Fruit fly (Drosophila melanogaster) whole organism, wandering third instar larva: ENCODE data around the gene CG18675.

Experiments
- Abd-B ChIP-seq: fragments of >200 bp; optimal IDR thresholded peaks from 2 replicates; lab custom pipeline; 2017; ENCODE audit warnings: missing biosample characterization, missing genetic modification characterization
- CG9705 ChIP-seq: fragments of 200-800 bp; sonication (Bioruptor generic); optimal IDR thresholded peaks from 2 replicates; lab custom pipeline; 2018; ENCODE audit warnings: missing biosample characterization, mild to moderate bottlenecking, missing genetic modification characterization
- CrebA ChIP-seq: fragments of 200-800 bp; sonication (Bioruptor generic); optimal IDR thresholded peaks from 2 replicates; lab custom pipeline; 2016; ENCODE audit warnings: missing biosample characterization, mild to moderate bottlenecking, missing genetic modification characterization, borderline replicate concordance
- Dfd ChIP-seq: fragments of >200 bp; optimal IDR thresholded peaks from 2 replicates; lab custom pipeline; 2017; ENCODE audit warnings: missing biosample characterization, missing genetic modification characterization
- Dif ChIP-seq: fragments of 200-275, 200-300 bp; sonication (Bioruptor generic); optimal IDR thresholded peaks from 2 replicates; lab custom pipeline; 2018; ENCODE audit warnings: missing biosample characterization, missing genetic modification characterization; ENCODE audit not compliant: partially characterized antibody
- GATAd ChIP-seq: sonication (Bioruptor generic); optimal IDR thresholded peaks from 2 replicates; lab custom pipeline; 2016; ENCODE audit warnings: missing biosample characterization, missing genetic modification characterization
- HLH106 ChIP-seq: fragments of 200-800 bp; optimal IDR thresholded peaks from 3 replicates; lab custom pipeline; 2019; ENCODE audit warnings: missing biosample characterization, mild to moderate bottlenecking, missing genetic modification characterization, moderate library complexity
- Hnf4 ChIP-seq: fragments of 200-800 bp; sonication (Bioruptor generic); optimal IDR thresholded peaks from 2 replicates; lab custom pipeline; 2016; ENCODE audit warnings: missing biosample characterization, mild to moderate bottlenecking, missing genetic modification characterization
- Hr78 ChIP-seq: fragments of >200 bp; optimal IDR thresholded peaks from 2 replicates; lab custom pipeline; 2017; ENCODE audit warnings: missing biosample characterization, missing genetic modification characterization
- Hr83 ChIP-seq: fragments of 200-300 bp; sonication (Bioruptor generic); optimal IDR thresholded peaks from 2 replicates; lab custom pipeline; 2016; ENCODE audit warnings: missing biosample characterization, mild to moderate bottlenecking, missing genetic modification characterization, moderate library complexity; ENCODE audit not compliant: poor library complexity, severe bottlenecking
- Mio ChIP-seq: sonication (Bioruptor generic); optimal IDR thresholded peaks from 2 replicates; lab custom pipeline; 2016; ENCODE audit warnings: missing biosample characterization, missing genetic modification characterization
- Myc ChIP-seq: fragments of >200 bp; optimal IDR thresholded peaks from 2 replicates; lab custom pipeline; 2017
- N ChIP-seq: fragments of >200 bp; optimal IDR thresholded peaks from 2 replicates; lab custom pipeline; 2018; ENCODE audit warnings: missing biosample characterization, missing external identifiers, missing genetic modification characterization
- Rel ChIP-seq, 2 experiments: fragments of 200-800 bp; sonication (Bioruptor generic) in 1 of 2; optimal IDR thresholded peaks; 2 replicates in 1 of 2; 3 replicates in 1 of 2; lab custom pipeline; 2016 to 2019; ENCODE audit warnings: mild to moderate bottlenecking in 2 of 2, missing biosample characterization in 2 of 2, missing genetic modification characterization in 2 of 2, moderate library complexity in 1 of 2
- Sp1 ChIP-seq: fragments of 200-800 bp; sonication (Bioruptor generic); optimal IDR thresholded peaks from 3 replicates; lab custom pipeline; 2019; ENCODE audit warnings: missing biosample characterization, mild to moderate bottlenecking, missing genetic modification characterization, moderate library complexity
- Vsx2 ChIP-seq: fragments of 200-300, 225-300 bp; sonication (Bioruptor generic); optimal IDR thresholded peaks from 2 replicates; lab custom pipeline; 2018; ENCODE audit warnings: missing biosample characterization, missing genetic modification characterization; ENCODE audit not compliant: partially characterized antibody
- br ChIP-seq: fragments of 200-800 bp; sonication (Bioruptor generic); optimal IDR thresholded peaks from 2 replicates; lab custom pipeline; 2016; ENCODE audit warnings: missing biosample characterization, missing genetic modification characterization
- brk ChIP-seq: fragments of 200-800 bp; sonication (Bioruptor generic); optimal IDR thresholded peaks from 2 replicates; lab custom pipeline; 2016; ENCODE audit warnings: missing biosample characterization, mild to moderate bottlenecking, missing genetic modification characterization
- dl ChIP-seq, 2 experiments: fragments of 175-275, 200-275 bp in 1 of 2; fragments of 200-275 bp in 1 of 2; sonication (Bioruptor generic); optimal IDR thresholded peaks; lab custom pipeline; 2018; ENCODE audit warnings: mild to moderate bottlenecking in 2 of 2, missing biosample characterization in 2 of 2, missing genetic modification characterization in 2 of 2, moderate library complexity in 2 of 2; ENCODE audit not compliant: partially characterized antibody in 2 of 2, insufficient read depth in 1 of 2
- dmrt93B ChIP-seq: fragments of 200-800 bp; sonication (Bioruptor generic); optimal IDR thresholded peaks from 2 replicates; lab custom pipeline; 2018; ENCODE audit warnings: missing biosample characterization, mild to moderate bottlenecking, missing genetic modification characterization
- dsf ChIP-seq: sonication (Bioruptor generic); optimal IDR thresholded peaks from 2 replicates; lab custom pipeline; 2016; ENCODE audit warnings: missing biosample characterization, missing genetic modification characterization, borderline replicate concordance
- foxo ChIP-seq, 2 experiments: fragments of 200-800 bp; sonication (Bioruptor generic); optimal IDR thresholded peaks; 2 replicates in 1 of 2; 3 replicates in 1 of 2; lab custom pipeline; 2016 to 2017; ENCODE audit warnings: missing biosample characterization in 2 of 2, missing genetic modification characterization in 2 of 2
- h ChIP-seq: fragments of 200-800 bp; sonication (Bioruptor generic); optimal IDR thresholded peaks from 3 replicates; lab custom pipeline; 2016; ENCODE audit warnings: missing biosample characterization, mild to moderate bottlenecking, missing genetic modification characterization
- jim ChIP-seq: fragments of 175-275, 200-325 bp; sonication (Bioruptor generic); optimal IDR thresholded peaks from 2 replicates; lab custom pipeline; 2016; ENCODE audit warnings: missing biosample characterization, mild to moderate bottlenecking, missing genetic modification characterization
- lola ChIP-seq: fragments of >200 bp; optimal IDR thresholded peaks from 2 replicates; lab custom pipeline; 2017; ENCODE audit warnings: missing biosample characterization, missing genetic modification characterization
- pan ChIP-seq: fragments of >200 bp; optimal IDR thresholded peaks from 2 replicates; lab custom pipeline; 2017
- psq ChIP-seq: fragments of 200-800 bp; sonication (Bioruptor generic); optimal IDR thresholded peaks from 3 replicates; lab custom pipeline; 2017; ENCODE audit warnings: missing biosample characterization, mild to moderate bottlenecking, missing genetic modification characterization, moderate library complexity
- rgr ChIP-seq: fragments of 200-800 bp; sonication (Bioruptor generic); optimal IDR thresholded peaks from 3 replicates; lab custom pipeline; 2016; ENCODE audit warnings: missing biosample characterization, mild to moderate bottlenecking, missing genetic modification characterization
- sage ChIP-seq: fragments of 200-800 bp; sonication (Bioruptor generic); optimal IDR thresholded peaks from 2 replicates; lab custom pipeline; 2016; ENCODE audit warnings: missing biosample characterization, mild to moderate bottlenecking, missing genetic modification characterization
- sv ChIP-seq: fragments of 200-800 bp; sonication (Bioruptor generic); optimal IDR thresholded peaks from 3 replicates; lab custom pipeline; 2016; ENCODE audit warnings: missing biosample characterization, missing genetic modification characterization
- tai ChIP-seq: sonication (Bioruptor generic); optimal IDR thresholded peaks from 2 replicates; lab custom pipeline; 2016; ENCODE audit warnings: missing biosample characterization, missing genetic modification characterization
- usp ChIP-seq: fragments of >200 bp; optimal IDR thresholded peaks from 2 replicates; lab custom pipeline; 2017; ENCODE audit warnings: missing biosample characterization, missing genetic modification characterization
- woc ChIP-seq: sonication (Bioruptor generic); optimal IDR thresholded peaks from 2 replicates; lab custom pipeline; 2016; ENCODE audit warnings: missing biosample characterization, mild to moderate bottlenecking, missing genetic modification characterization

The CG18675 gene

dm6 chr3L:4169957-4170651 is 3.6 kb upstream of the CG18675 start, which contains the start of gene Ero1L:
Gene Ero1L, plus strand, starts transcription at chr3L:4170404.
- TF ChIP-seq jim (GFP tag; lab: Kevin White, UChicago) (no peak), psq (GFP tag; lab: Kevin White, UChicago) (peak; percentile 14), Dfd (GFP tag; lab: Kevin White, UChicago) (no peak), Rel (GFP tag; optimal IDR thresholded peaks at IDR 0.05; lab: Kevin White, UChicago) (no peak), Rel (tag; optimal IDR thresholded peaks at IDR 0.05; lab: Kevin White, UChicago) (peak; percentile 67), Hr78 (GFP tag; lab: Kevin White, UChicago) (no peak), Hnf4 (GFP tag; lab: Kevin White, UChicago) (peak; percentile 24), CrebA (GFP tag; lab: Kevin White, UChicago) (peak; percentile 51), Dif (GFP tag; lab: Kevin White, UChicago) (peak; percentile 40), h (GFP tag; lab: Kevin White, UChicago) (peak; percentile 3), CG9705 (no peak), dsf (GFP tag; lab: Kevin White, UChicago) (no peak), brk (GFP tag; lab: Kevin White, UChicago) (no peak), dl (GFP tag; optimal IDR thresholded peaks at IDR 0.05; lab: Kevin White, UChicago; ENCODE audit: insufficient read depth in 1 of 2, partially characterized antibody in 2 of 2) (no peak), GATAd (no peak), HLH106 (tag; lab: Kevin White, UChicago) (peak; percentile 51), woc (GFP tag; lab: Kevin White, UChicago) (no peak), Myc (no peak)

- no peak for TF ChIP-seq Dfd (GFP tag; lab: Kevin White, UChicago)
- TF ChIP-seq Hnf4 (GFP tag; lab: Kevin White, UChicago): no peak
- no peak for TF ChIP-seq Hr83 (GFP tag; lab: Kevin White, UChicago)
- TF ChIP-seq pan (lab: Kevin White, UChicago): no peak
- no peak for TF ChIP-seq lola (GFP tag; lab: Kevin White, UChicago)
- no peak for TF ChIP-seq br (GFP tag; lab: Kevin White, UChicago)
Measured at dm6 chr3L:4177981-4178562, 4.4 kb downstream of the CG18675 start, which contains the start of gene Teh4. Gene Teh4, minus strand, starts transcription at chr3L:4178270.

- TF ChIP-seq Dfd (GFP tag; lab: Kevin White, UChicago) (no peak), usp (no peak), sv (GFP tag; lab: Kevin White, UChicago) (no peak), foxo (GFP tag; optimal IDR thresholded peaks at IDR 0.05; lab: Kevin White, UChicago) (no peak), tai (GFP tag; lab: Kevin White, UChicago) (no peak), GATAd (no peak), N (GFP tag; lab: Kevin White, UChicago) (no peak), Abd-B (no peak), rgr (GFP tag; lab: Kevin White, UChicago) (no peak), Myc (no peak), dmrt93B (no peak), Hr83 (GFP tag; lab: Kevin White, UChicago) (no peak)
Measured at dm6 chr3L:4184563-4184962, 10.9 kb downstream of the CG18675 start, which contains the start of gene Teh3. Gene Teh3, minus strand, starts transcription at chr3L:4184663.

- TF ChIP-seq psq (GFP tag; lab: Kevin White, UChicago) (no peak), Vsx2 (GFP tag; lab: Kevin White, UChicago) (no peak), Rel (GFP tag; optimal IDR thresholded peaks at IDR 0.05; lab: Kevin White, UChicago) (no peak), Rel (tag; optimal IDR thresholded peaks at IDR 0.05; lab: Kevin White, UChicago) (no peak), h (GFP tag; lab: Kevin White, UChicago) (no peak), Mio (GFP tag; lab: Kevin White, UChicago) (no peak), dl (GFP tag; optimal IDR thresholded peaks at IDR 0.05; lab: Kevin White, UChicago; ENCODE audit: insufficient read depth in 1 of 2, partially characterized antibody in 2 of 2) (no peak), br (GFP tag; lab: Kevin White, UChicago) (no peak), N (GFP tag; lab: Kevin White, UChicago) (no peak), Abd-B (no peak), CrebA (GFP tag; lab: Kevin White, UChicago) (no peak), pan (lab: Kevin White, UChicago) (no peak), Sp1 (no peak), brk (GFP tag; lab: Kevin White, UChicago) (no peak), sage (GFP tag; lab: Kevin White, UChicago) (no peak)
- TF ChIP-seq, all 38 proteins: peak for 0
Measured at dm6 chr3L:4185259-4185658, 11.6 kb downstream of the CG18675 start.
